Worm (Caenorhabditis elegans) whole organism, early embryonic: Measurements from ENCODE around the gene ada-2.

Experiments used
- B0310.2 ChIP-seq: sonication (generic microtip); optimal IDR thresholded peaks from 2 replicates; lab custom pipeline; 2016; ENCODE audit warnings: mild to moderate bottlenecking, missing genetic modification characterization, missing compliant biosample characterization
- F13C5.2 ChIP-seq: sonication (generic microtip); optimal IDR thresholded peaks from 2 replicates; lab custom pipeline; 2017; ENCODE audit warnings: mild to moderate bottlenecking, missing genetic modification characterization, inconsistent platforms, missing compliant biosample characterization
- aly-1 ChIP-seq: sonication (generic microtip); optimal IDR thresholded peaks from 2 replicates; lab custom pipeline; 2016; ENCODE audit warnings: missing genetic modification characterization, missing compliant biosample characterization
- ama-1 ChIP-seq: fragments of 150-350 bp; optimal IDR thresholded peaks from 2 replicates; lab custom pipeline; 2014
- ceh-13 ChIP-seq: fragments of 200-800 bp; sonication (Bioruptor generic); optimal IDR thresholded peaks from 2 replicates; lab custom pipeline; 2018; ENCODE audit warnings: mild to moderate bottlenecking, missing genetic modification characterization, missing compliant biosample characterization
- ceh-36 ChIP-seq: sonication (generic microtip); optimal IDR thresholded peaks from 2 replicates; lab custom pipeline; 2016; ENCODE audit warnings: missing genetic modification characterization, inconsistent platforms, missing compliant biosample characterization
- ets-7 ChIP-seq: sonication (generic microtip); optimal IDR thresholded peaks from 2 replicates; lab custom pipeline; 2016; ENCODE audit warnings: missing genotype, missing genetic modification characterization, missing compliant biosample characterization
- flt-1 ChIP-seq: fragments of 200-800 bp; sonication (Bioruptor generic); IDR thresholded peaks from 2 replicates; pipeline ENCODE4 v1.3.6; 2022; ENCODE audit warnings: missing genetic modification characterization, missing compliant biosample characterization
- hmbx-1 ChIP-seq: sonication (generic microtip); optimal IDR thresholded peaks from 2 replicates; lab custom pipeline; 2016; ENCODE audit warnings: mild to moderate bottlenecking, missing genetic modification characterization, missing compliant biosample characterization
- hmg-4 ChIP-seq: fragments of 200-800 bp; sonication (Bioruptor generic); optimal IDR thresholded peaks from 2 replicates; lab custom pipeline; 2018; ENCODE audit warnings: mild to moderate bottlenecking, missing genetic modification characterization, missing compliant biosample characterization
- hnd-1 ChIP-seq: sonication (generic microtip); optimal IDR thresholded peaks from 2 replicates; lab custom pipeline; 2016; ENCODE audit warnings: missing genetic modification characterization, missing compliant biosample characterization
- pes-1 ChIP-seq: fragments of 200-800 bp; sonication (Bioruptor generic); IDR thresholded peaks from 2 replicates; pipeline ENCODE4 v1.3.6; 2022; ENCODE audit warnings: missing genetic modification reagents, missing genetic modification characterization, missing compliant biosample characterization
- scrt-1 ChIP-seq: fragments of 200-800 bp; sonication (Bioruptor generic); IDR thresholded peaks from 2 replicates; pipeline ENCODE4 v1.3.6; 2022; ENCODE audit warnings: missing genetic modification characterization, missing compliant biosample characterization
- sea-1 ChIP-seq: fragments of 200-800 bp; sonication (Bioruptor generic); conservative IDR thresholded peaks from 2 replicates; pipeline ENCODE4 v1.3.6; 2022; ENCODE audit warnings: missing genetic modification characterization, missing compliant biosample characterization
- tbx-11 ChIP-seq: fragments of 200-800 bp; sonication (Bioruptor generic); IDR thresholded peaks from 2 replicates; pipeline ENCODE4 v1.3.6; 2022; ENCODE audit warnings: missing genetic modification characterization, missing compliant biosample characterization
- tbx-37 ChIP-seq: fragments of 200-800 bp; sonication (Bioruptor generic); conservative IDR thresholded peaks from 2 replicates; pipeline ENCODE4 v1.3.6; 2022; ENCODE audit warnings: missing genetic modification reagents, missing genetic modification characterization, missing compliant biosample characterization
- tra-4 ChIP-seq: sonication (generic microtip); optimal IDR thresholded peaks from 2 replicates; lab custom pipeline; 2017; ENCODE audit warnings: missing genetic modification characterization, missing compliant biosample characterization

ada-2 gene

ce11 chrII:7287140-7287539, 35.1 kb downstream of the ada-2 start:
- TF ChIP-seq hmg-4 (GFP tag; lab: Kevin White, UChicago) (no peak), F13C5.2 (tag; lab: Kevin White, UChicago) (no peak), flt-1 (GFP tag; lab: Robert Waterston, UW) (no peak), B0310.2 (tag; lab: Kevin White, UChicago) (no peak)

ce11 chrII:7287709-7288108, 35.6 kb downstream of the ada-2 start:
- TF ChIP-seq ceh-13 (GFP tag; lab: Kevin White, UChicago) (no peak), ceh-36 (tag; lab: Kevin White, UChicago) (no peak), hmbx-1 (tag; lab: Kevin White, UChicago) (no peak), ama-1 (lab: Kevin White, UChicago) (no peak), aly-1 (no peak), sea-1 (GFP tag; lab: Robert Waterston, UW) (no peak), B0310.2 (tag; lab: Kevin White, UChicago) (no peak), F13C5.2 (tag; lab: Kevin White, UChicago) (no peak), ets-7 (no peak), flt-1 (GFP tag; lab: Robert Waterston, UW) (no peak), hnd-1 (tag; lab: Kevin White, UChicago) (no peak), pes-1 (no peak), scrt-1 (GFP tag; lab: Robert Waterston, UW) (no peak), hmg-4 (GFP tag; lab: Kevin White, UChicago) (no peak), tbx-37 (GFP tag; lab: Robert Waterston, UW) (no peak), tra-4 (tag; lab: Kevin White, UChicago) (no peak), tbx-11 (GFP tag; lab: Robert Waterston, UW) (no peak)

- no peak for TF ChIP-seq ets-7
- TF ChIP-seq tbx-11 (GFP tag; lab: Robert Waterston, UW): no peak
- no peak for TF ChIP-seq ceh-36 (tag; lab: Kevin White, UChicago)
- TF ChIP-seq tra-4 (tag; lab: Kevin White, UChicago): no peak
- TF ChIP-seq aly-1: no peak
- TF ChIP-seq hnd-1 (tag; lab: Kevin White, UChicago): no peak
- no peak for TF ChIP-seq scrt-1 (GFP tag; lab: Robert Waterston, UW)
- no peak for TF ChIP-seq sea-1 (GFP tag; lab: Robert Waterston, UW)
- no peak for TF ChIP-seq B0310.2 (tag; lab: Kevin White, UChicago)
- no peak for TF ChIP-seq F13C5.2 (tag; lab: Kevin White, UChicago)
- no peak for TF ChIP-seq hmbx-1 (tag; lab: Kevin White, UChicago)
Measured at ce11 chrII:7289923-7290476, 37.9 kb downstream of the ada-2 start, which contains the start of gene C30G12.2. Gene C30G12.2, plus strand, starts transcription at chrII:7290426.

- TF ChIP-seq ets-7 (no peak), B0310.2 (tag; lab: Kevin White, UChicago) (no peak), flt-1 (GFP tag; lab: Robert Waterston, UW) (no peak), aly-1 (no peak), hmg-4 (GFP tag; lab: Kevin White, UChicago) (no peak), ceh-13 (GFP tag; lab: Kevin White, UChicago) (no peak), F13C5.2 (tag; lab: Kevin White, UChicago) (no peak), tra-4 (tag; lab: Kevin White, UChicago) (no peak), sea-1 (GFP tag; lab: Robert Waterston, UW) (no peak), hnd-1 (tag; lab: Kevin White, UChicago) (no peak), tbx-37 (GFP tag; lab: Robert Waterston, UW) (no peak)
Measured at ce11 chrII:7295917-7296316, 43.9 kb downstream of the ada-2 start, which contains the start of gene C30G12.6. Gene C30G12.6, minus strand, starts transcription at chrII:7296017.

- TF ChIP-seq tbx-11 (GFP tag; lab: Robert Waterston, UW) (no peak), hnd-1 (tag; lab: Kevin White, UChicago) (no peak), scrt-1 (GFP tag; lab: Robert Waterston, UW) (no peak), aly-1 (no peak), sea-1 (GFP tag; lab: Robert Waterston, UW) (no peak), pes-1 (no peak), hmbx-1 (tag; lab: Kevin White, UChicago) (no peak), B0310.2 (tag; lab: Kevin White, UChicago) (no peak), ama-1 (lab: Kevin White, UChicago) (no peak), ceh-13 (GFP tag; lab: Kevin White, UChicago) (no peak), tbx-37 (GFP tag; lab: Robert Waterston, UW) (no peak), ceh-36 (tag; lab: Kevin White, UChicago) (no peak), hmg-4 (GFP tag; lab: Kevin White, UChicago) (no peak)
Measured at ce11 chrII:7298197-7298682, 46.2 kb downstream of the ada-2 start, which contains the start of gene puf-8. Gene puf-8, minus strand, starts transcription at chrII:7298247.

- TF ChIP-seq hmbx-1 (tag; lab: Kevin White, UChicago) (no peak), ets-7 (no peak), aly-1 (no peak), tbx-37 (GFP tag; lab: Robert Waterston, UW) (no peak), ama-1 (lab: Kevin White, UChicago) (no peak), ceh-13 (GFP tag; lab: Kevin White, UChicago) (no peak), sea-1 (GFP tag; lab: Robert Waterston, UW) (no peak), tra-4 (tag; lab: Kevin White, UChicago) (no peak), scrt-1 (GFP tag; lab: Robert Waterston, UW) (no peak), ceh-36 (tag; lab: Kevin White, UChicago) (no peak), F13C5.2 (tag; lab: Kevin White, UChicago) (no peak), pes-1 (no peak)
Measured at ce11 chrII:7299042-7299441, 47.0 kb downstream of the ada-2 start, which contains the start of gene C30G12.1. Gene C30G12.1, plus strand, starts transcription at chrII:7299342.

ce11 chrII:7301670-7302151, 49.7 kb downstream of the ada-2 start, which contains the start of gene cul-4:
Gene cul-4, plus strand, starts transcription at chrII:7302101.
- no peak for TF ChIP-seq tra-4 (tag; lab: Kevin White, UChicago)
- TF ChIP-seq scrt-1 (GFP tag; lab: Robert Waterston, UW): no peak
- TF ChIP-seq sea-1 (GFP tag; lab: Robert Waterston, UW): no peak
- TF ChIP-seq flt-1 (GFP tag; lab: Robert Waterston, UW): no peak
- no peak for TF ChIP-seq tbx-11 (GFP tag; lab: Robert Waterston, UW)
- TF ChIP-seq hmg-4 (GFP tag; lab: Kevin White, UChicago): no peak
- TF ChIP-seq aly-1: no peak
- TF ChIP-seq B0310.2 (tag; lab: Kevin White, UChicago): no peak
- no peak for TF ChIP-seq tbx-37 (GFP tag; lab: Robert Waterston, UW)
- TF ChIP-seq pes-1: no peak
- TF ChIP-seq F13C5.2 (tag; lab: Kevin White, UChicago): no peak
- TF ChIP-seq ama-1 (lab: Kevin White, UChicago): no peak
- TF ChIP-seq hmbx-1 (tag; lab: Kevin White, UChicago): no peak
- no peak for TF ChIP-seq ceh-36 (tag; lab: Kevin White, UChicago)
- no peak for TF ChIP-seq ceh-13 (GFP tag; lab: Kevin White, UChicago)
- TF ChIP-seq ets-7: no peak
